Fruit fly (Drosophila melanogaster) whole organism, embryonic: ENCODE results near the gene TpnC25D.

Source experiments
- ATbp ChIP-seq: fragments of 200-800 bp; sonication (Bioruptor generic); optimal IDR thresholded peaks from 2 replicates; lab custom pipeline; 2017; ENCODE audit warnings: missing biosample characterization, mild to moderate bottlenecking, missing genetic modification characterization, missing genetic modification reagents
- CG12299 ChIP-seq: fragments of 200-800 bp; sonication (Bioruptor generic); optimal IDR thresholded peaks from 2 replicates; lab custom pipeline; 2018; ENCODE audit warnings: missing biosample characterization, mild to moderate bottlenecking, missing genetic modification characterization
- CG12942 ChIP-seq: fragments of 200-800 bp; sonication (Bioruptor generic); optimal IDR thresholded peaks from 3 replicates; lab custom pipeline; 2016; ENCODE audit warnings: missing biosample characterization, missing genetic modification characterization
- CG2678 ChIP-seq: fragments of 200-800 bp; sonication (Bioruptor generic); optimal IDR thresholded peaks from 3 replicates; lab custom pipeline; 2019; ENCODE audit warnings: missing biosample characterization, mild to moderate bottlenecking, missing genetic modification characterization, moderate library complexity
- CG31388 ChIP-seq: fragments of 200-800 bp; sonication (Bioruptor generic); optimal IDR thresholded peaks from 2 replicates; lab custom pipeline; 2016; ENCODE audit warnings: missing biosample characterization, missing genetic modification characterization
- CG3163 ChIP-seq: fragments of 200-800 bp; sonication (Bioruptor generic); optimal IDR thresholded peaks from 3 replicates; lab custom pipeline; 2016; ENCODE audit warnings: missing biosample characterization, missing genetic modification characterization
- CG32772 ChIP-seq: fragments of 200-800 bp; sonication (Bioruptor generic); IDR thresholded peaks from 2 replicates; pipeline ENCODE4 v1.3.6; 2022; ENCODE audit warnings: missing biosample characterization, missing genetic modification characterization
- CG33557 ChIP-seq: fragments of 200-800 bp; sonication (Bioruptor generic); optimal IDR thresholded peaks from 2 replicates; lab custom pipeline; 2019; ENCODE audit warnings: missing biosample characterization, mild to moderate bottlenecking, missing genetic modification characterization, moderate library complexity
- CG3407 ChIP-seq: fragments of 200-800 bp; sonication (Bioruptor generic); optimal IDR thresholded peaks from 2 replicates; lab custom pipeline; 2018; ENCODE audit warnings: missing biosample characterization, mild to moderate bottlenecking, missing genetic modification characterization
- CG5953 ChIP-seq: fragments of 200-800 bp; sonication (Bioruptor generic); IDR thresholded peaks from 2 replicates; pipeline ENCODE4 v1.3.6; 2022; ENCODE audit warnings: missing biosample characterization, missing genetic modification characterization
- CG6791 ChIP-seq: fragments of 200-800 bp; sonication (Bioruptor generic); IDR thresholded peaks from 3 replicates; pipeline ENCODE4 v1.3.6; 2022; ENCODE audit warnings: missing biosample characterization, missing genetic modification characterization; ENCODE audit not compliant: partially characterized antibody
- CG7556 ChIP-seq: fragments of 200-800 bp; sonication (Bioruptor generic); optimal IDR thresholded peaks from 2 replicates; lab custom pipeline; 2017; ENCODE audit warnings: missing biosample characterization, mild to moderate bottlenecking, missing genetic modification characterization
- CG7839 ChIP-seq: fragments of 200-800 bp; sonication (Bioruptor generic); optimal IDR thresholded peaks from 3 replicates; lab custom pipeline; 2018; ENCODE audit warnings: missing biosample characterization, mild to moderate bottlenecking, missing genetic modification characterization, moderate library complexity
- CG8290 ChIP-seq, 3 experiments: fragments of 200-800 bp; sonication (Bioruptor generic); optimal IDR thresholded peaks; 2 replicates each; lab custom pipeline; 2016 to 2019; ENCODE audit warnings: missing biosample characterization in 3 of 3, missing genetic modification characterization in 3 of 3, mild to moderate bottlenecking in 2 of 3, moderate library complexity in 1 of 3
- CG8478 ChIP-seq: fragments of >200 bp; optimal IDR thresholded peaks from 2 replicates; lab custom pipeline; 2018
- CG9876 ChIP-seq: fragments of 200-800 bp; sonication (Bioruptor generic); optimal IDR thresholded peaks from 2 replicates; lab custom pipeline; 2016; ENCODE audit warnings: missing biosample characterization, missing genetic modification characterization
- D ChIP-seq, 2 experiments: fragments of 200-800 bp in 1 of 2; fragments of >200 bp in 1 of 2; sonication (Bioruptor generic) in 1 of 2; optimal IDR thresholded peaks; 2 replicates in 1 of 2; 3 replicates in 1 of 2; lab custom pipeline; 2017; ENCODE audit warnings: mild to moderate bottlenecking in 1 of 2, missing biosample characterization in 1 of 2, missing genetic modification characterization in 1 of 2, missing genetic modification reagents in 1 of 2
- Doc3 ChIP-seq: fragments of 200-800 bp; sonication (Bioruptor generic); IDR thresholded peaks from 3 replicates; pipeline ENCODE4 v1.3.6; 2022; ENCODE audit warnings: missing biosample characterization, missing genetic modification characterization; ENCODE audit not compliant: partially characterized antibody
- E2f1 ChIP-seq: fragments of 200-800 bp; sonication (Bioruptor generic); IDR thresholded peaks from 2 replicates; pipeline ENCODE4 v1.3.6; 2022; ENCODE audit warnings: missing biosample characterization, missing genetic modification characterization
- E2f2 ChIP-seq: fragments of 200-800 bp; sonication (Bioruptor generic); IDR thresholded peaks from 2 replicates; pipeline ENCODE4 v1.3.6; 2022; ENCODE audit warnings: missing biosample characterization, missing genetic modification characterization
- ERR ChIP-seq: fragments of 200-800 bp; sonication (Bioruptor generic); optimal IDR thresholded peaks from 2 replicates; lab custom pipeline; 2016; ENCODE audit warnings: missing biosample characterization, missing genetic modification characterization
- Hand ChIP-seq: fragments of 200-800 bp; sonication (Bioruptor generic); optimal IDR thresholded peaks from 2 replicates; lab custom pipeline; 2017; ENCODE audit warnings: mild to moderate bottlenecking, missing biosample characterization, missing genetic modification reagents, missing genetic modification characterization
- Hmr ChIP-seq: fragments of 200-800 bp; sonication (Bioruptor generic); optimal IDR thresholded peaks from 3 replicates; lab custom pipeline; 2017; ENCODE audit warnings: mild to moderate bottlenecking, missing biosample characterization, missing genetic modification reagents, missing genetic modification characterization
- Meics ChIP-seq: fragments of 200-800 bp; sonication (Bioruptor generic); optimal IDR thresholded peaks from 2 replicates; lab custom pipeline; 2017; ENCODE audit warnings: missing biosample characterization, mild to moderate bottlenecking, missing genetic modification characterization
- NC2α ChIP-seq: fragments of 200-800 bp; sonication (Bioruptor generic); optimal IDR thresholded peaks from 2 replicates; lab custom pipeline; 2016; ENCODE audit warnings: missing biosample characterization, missing genetic modification characterization
- Nf-YC ChIP-seq: fragments of 200-800 bp; optimal IDR thresholded peaks from 3 replicates; lab custom pipeline; 2019; ENCODE audit warnings: missing biosample characterization, mild to moderate bottlenecking, missing genetic modification characterization, moderate library complexity
- Sin3A ChIP-seq: fragments of >200 bp; optimal IDR thresholded peaks from 2 replicates; lab custom pipeline; 2018
- Sox100B ChIP-seq: fragments of 200-800 bp; sonication (Bioruptor generic); optimal IDR thresholded peaks from 3 replicates; lab custom pipeline; 2018; ENCODE audit warnings: missing biosample characterization, mild to moderate bottlenecking, missing genetic modification characterization
- ap ChIP-seq: fragments of 200-800 bp; sonication (Bioruptor generic); IDR thresholded peaks from 2 replicates; pipeline ENCODE4 v1.3.6; 2022; ENCODE audit warnings: missing biosample characterization, missing genetic modification characterization
- az2 ChIP-seq: fragments of 200-800 bp; sonication (Bioruptor generic); optimal IDR thresholded peaks from 3 replicates; lab custom pipeline; 2016; ENCODE audit warnings: missing biosample characterization, missing genetic modification characterization
- chm ChIP-seq: fragments of 200-800 bp; sonication (Bioruptor generic); IDR thresholded peaks from 2 replicates; pipeline ENCODE4 v1.3.6; 2022; ENCODE audit warnings: missing biosample characterization, missing genetic modification characterization
- dmrt11E ChIP-seq: fragments of 200-800 bp; sonication (Bioruptor generic); optimal IDR thresholded peaks from 3 replicates; lab custom pipeline; 2018; ENCODE audit warnings: missing biosample characterization, mild to moderate bottlenecking, missing genetic modification characterization, moderate library complexity
- emc ChIP-seq: fragments of 200-800 bp; sonication (Bioruptor generic); optimal IDR thresholded peaks from 2 replicates; lab custom pipeline; 2016; ENCODE audit warnings: missing biosample characterization, missing genetic modification characterization
- en ChIP-seq: fragments of 200-800 bp; sonication (Bioruptor generic); optimal IDR thresholded peaks from 2 replicates; lab custom pipeline; 2016; ENCODE audit warnings: missing biosample characterization, missing genetic modification characterization
- gcm2 ChIP-seq: fragments of 200-800 bp; sonication (Bioruptor generic); optimal IDR thresholded peaks from 2 replicates; lab custom pipeline; 2016; ENCODE audit warnings: missing biosample characterization, missing genetic modification characterization
- kay ChIP-seq: fragments of 200-800 bp; sonication (Bioruptor generic); optimal IDR thresholded peaks from 2 replicates; lab custom pipeline; 2016; ENCODE audit warnings: missing biosample characterization, missing genetic modification characterization
- lab ChIP-seq: fragments of 200-800 bp; sonication (Bioruptor generic); optimal IDR thresholded peaks from 3 replicates; lab custom pipeline; 2017; ENCODE audit warnings: missing biosample characterization, missing genetic modification characterization, mild to moderate bottlenecking, moderate library complexity, missing genetic modification reagents
- luna ChIP-seq: fragments of 200-800 bp; sonication (Bioruptor generic); optimal IDR thresholded peaks from 2 replicates; lab custom pipeline; 2016; ENCODE audit warnings: missing biosample characterization, missing genetic modification characterization
- odd ChIP-seq: fragments of 200-800 bp; sonication (Bioruptor generic); optimal IDR thresholded peaks from 2 replicates; lab custom pipeline; 2017; ENCODE audit warnings: missing biosample characterization, mild to moderate bottlenecking, missing genetic modification characterization
- pan ChIP-seq, 4 experiments: fragments of >200 bp in 3 of 4; fragments of 200-800 bp in 1 of 4; sonication (Bioruptor generic) in 1 of 4; optimal IDR thresholded peaks in 3 of 4; IDR thresholded peaks in 1 of 4; 2 replicates each; pipeline versions ENCODE4 v1.3.6 to Lab custom; 2017 to 2022; ENCODE audit warnings: missing biosample characterization in 2 of 4, missing genetic modification characterization in 2 of 4, mixed read lengths in 1 of 4
- pnt ChIP-seq: fragments of 200-800 bp; sonication (Bioruptor generic); optimal IDR thresholded peaks from 3 replicates; lab custom pipeline; 2016; ENCODE audit warnings: missing biosample characterization, missing genetic modification characterization
- sd ChIP-seq: fragments of 200-800 bp; sonication (Bioruptor generic); optimal IDR thresholded peaks from 3 replicates; lab custom pipeline; 2018; ENCODE audit warnings: missing biosample characterization, mild to moderate bottlenecking, missing genetic modification characterization, moderate library complexity
- slou ChIP-seq: fragments of 200-800 bp; sonication (Bioruptor generic); optimal IDR thresholded peaks from 3 replicates; lab custom pipeline; 2016; ENCODE audit warnings: missing biosample characterization, missing genetic modification characterization
- sob ChIP-seq: fragments of 200-800 bp; sonication (Bioruptor generic); IDR thresholded peaks from 2 replicates; pipeline ENCODE4 v1.3.6; 2022; ENCODE audit warnings: missing biosample characterization, missing genetic modification characterization
- sqz ChIP-seq: fragments of 200-800 bp; sonication (Bioruptor generic); optimal IDR thresholded peaks from 3 replicates; lab custom pipeline; 2018; ENCODE audit warnings: missing biosample characterization, mild to moderate bottlenecking, missing genetic modification characterization
- tin ChIP-seq: fragments of 200-800 bp; sonication (Bioruptor generic); optimal IDR thresholded peaks from 3 replicates; lab custom pipeline; 2016; ENCODE audit warnings: missing biosample characterization, missing genetic modification characterization
- trem ChIP-seq: fragments of 200-800 bp; optimal IDR thresholded peaks from 3 replicates; lab custom pipeline; 2019; ENCODE audit warnings: missing biosample characterization, mild to moderate bottlenecking, missing genetic modification characterization, moderate library complexity
- twi ChIP-seq: fragments of 200-800 bp; optimal IDR thresholded peaks from 2 replicates; lab custom pipeline; 2019; ENCODE audit warnings: missing biosample characterization, mild to moderate bottlenecking, missing genetic modification characterization, moderate library complexity
- wor ChIP-seq: fragments of 200-800 bp; sonication (Bioruptor generic); IDR thresholded peaks from 2 replicates; pipeline ENCODE4 v1.3.6; 2022; ENCODE audit warnings: missing biosample characterization, missing genetic modification characterization

The TpnC25D gene

dm6 chr2L:5237899-5238566 lies 21.5 kb downstream of the TpnC25D start (continued):
- TF ChIP-seq CG3407 (GFP tag; lab: Kevin White, UChicago) = peak; percentile 65
- TF ChIP-seq emc (GFP tag; lab: Kevin White, UChicago) = no peak
- no peak for TF ChIP-seq ERR (GFP tag; lab: Kevin White, UChicago)
- TF ChIP-seq sob (GFP tag; lab: Robert Waterston, UW) = no peak
- TF ChIP-seq sd (tag; lab: Kevin White, UChicago) = no peak
- TF ChIP-seq tin = peak; percentile 67
- TF ChIP-seq NC2α (GFP tag; lab: Kevin White, UChicago) = no peak
- TF ChIP-seq lab (GFP tag; lab: Kevin White, UChicago) = peak; percentile 21
- no peak; the same call in 1 of the 2 replicates for TF ChIP-seq chm (GFP tag; lab: Robert Waterston, UW)
- peak; percentile 66 for TF ChIP-seq CG7839 (tag; lab: Kevin White, UChicago)
- TF ChIP-seq pan (optimal IDR thresholded peaks at IDR 0.05; lab: Kevin White, UChicago) = no peak
- TF ChIP-seq pan (GFP tag; optimal IDR thresholded peaks at IDR 0.05 in 1 of 2, IDR thresholded peaks at IDR 0.05 in 1 of 2) = peak in 1 of 2 experiments; percentile 13
- TF ChIP-seq CG3163 = no peak
- no peak for TF ChIP-seq en (GFP tag; lab: Kevin White, UChicago)
- peak; percentile 76 for TF ChIP-seq CG2678
- TF ChIP-seq CG5953 (GFP tag; lab: Robert Waterston, UW) = no peak
- no peak for TF ChIP-seq Nf-YC
- TF ChIP-seq CG6791 (GFP tag; lab: Robert Waterston, UW) = no peak
- no peak for TF ChIP-seq twi (tag; lab: Kevin White, UChicago)
- TF ChIP-seq CG7556 (GFP tag; lab: Kevin White, UChicago) = peak; percentile 74
- no peak for TF ChIP-seq slou (GFP tag; lab: Kevin White, UChicago)
- no peak for TF ChIP-seq Sin3A (lab: Kevin White, UChicago)
- no peak for TF ChIP-seq D (optimal IDR thresholded peaks at IDR 0.05; lab: Kevin White, UChicago)
- peak; percentile 75 for TF ChIP-seq D (GFP tag; optimal IDR thresholded peaks at IDR 0.05; lab: Kevin White, UChicago)
- TF ChIP-seq az2 = peak; percentile 69
- TF ChIP-seq ATbp = peak; percentile 60
- TF ChIP-seq E2f2 (GFP tag; lab: Robert Waterston, UW) = peak; percentile 25; the same call in 1 of the 2 replicates
- no peak for TF ChIP-seq Hmr (GFP tag; lab: Kevin White, UChicago)
- TF ChIP-seq sqz = peak; percentile 6
- no peak for TF ChIP-seq gcm2 (GFP tag; lab: Kevin White, UChicago)
- no peak for TF ChIP-seq Doc3 (GFP tag; lab: Robert Waterston, UW)
- peak; percentile 6 for TF ChIP-seq odd (GFP tag; lab: Kevin White, UChicago)
- TF ChIP-seq CG8290 (GFP tag; optimal IDR thresholded peaks at IDR 0.05; lab: Kevin White, UChicago) = peak; percentile 18
- TF ChIP-seq CG8290 (tag; optimal IDR thresholded peaks at IDR 0.05; lab: Kevin White, UChicago) = no peak
- no peak for TF ChIP-seq Hand (GFP tag; lab: Kevin White, UChicago)
- no peak for TF ChIP-seq CG9876 (GFP tag; lab: Kevin White, UChicago)
- TF ChIP-seq luna = no peak
- no peak for TF ChIP-seq E2f1 (GFP tag; lab: Robert Waterston, UW)
- TF ChIP-seq trem (tag; lab: Kevin White, UChicago) = peak; percentile 70
- TF ChIP-seq CG12942 (GFP tag; lab: Kevin White, UChicago) = peak; percentile 26
- no peak for TF ChIP-seq CG31388 (GFP tag; lab: Kevin White, UChicago)
- no peak for TF ChIP-seq CG8478 (lab: Kevin White, UChicago)
- TF ChIP-seq ap (GFP tag; lab: Robert Waterston, UW) = 0 out of 2 replicates have a peak, but pooled peaks have one; percentile 37
- TF ChIP-seq pnt (GFP tag; lab: Kevin White, UChicago) = no peak
- no peak for TF ChIP-seq Meics (GFP tag; lab: Kevin White, UChicago)
- peak; percentile 70 for TF ChIP-seq CG32772 (GFP tag; lab: Robert Waterston, UW)
- no peak for TF ChIP-seq wor (GFP tag; lab: Robert Waterston, UW)
- peak; percentile 94 for TF ChIP-seq dmrt11E (tag; lab: Kevin White, UChicago)
- peak; percentile 84 for TF ChIP-seq CG33557 (GFP tag; lab: Kevin White, UChicago)
- TF ChIP-seq kay (GFP tag; lab: Kevin White, UChicago) = peak; percentile 5
- TF ChIP-seq CG12299 (tag; lab: Kevin White, UChicago) = no peak
- TF ChIP-seq Sox100B (GFP tag; lab: Kevin White, UChicago) = peak; percentile 78
